Worm (Caenorhabditis elegans) whole organism, late embryonic: ENCODE measurements around the gene rab-3.
A peak's percentile ranks its signal among the peaks of the same experiment; 100 is the strongest.
"Not testable (repeated sequence)": the region's sequence is repeated elsewhere in the genome, so short reads cannot be mapped to it uniquely, and the experiment has no call there.

Source experiments
- C08G9.2 ChIP-seq: sonication (generic microtip); optimal IDR thresholded peaks from 2 replicates; lab custom pipeline; 2016; ENCODE audit warnings: mild to moderate bottlenecking, missing genetic modification characterization, moderate library complexity, missing compliant biosample characterization
- K09A11.1 ChIP-seq: sonication (generic microtip); optimal IDR thresholded peaks from 2 replicates; lab custom pipeline; 2017; ENCODE audit warnings: antibody characterized with exemption, mild to moderate bottlenecking, missing genetic modification characterization, missing compliant biosample characterization; ENCODE audit not compliant: insufficient read depth
- T23F11.4 ChIP-seq: fragments of 200-800 bp; sonication (Bioruptor generic); optimal IDR thresholded peaks from 2 replicates; lab custom pipeline; 2018; ENCODE audit warnings: mild to moderate bottlenecking, missing genetic modification characterization, missing compliant biosample characterization
- ahr-1 ChIP-seq: sonication (generic microtip); optimal IDR thresholded peaks from 2 replicates; lab custom pipeline; 2016; ENCODE audit warnings: missing genetic modification characterization, missing compliant biosample characterization
- ceh-19 ChIP-seq: fragments of 200-800 bp; sonication (Bioruptor generic); optimal IDR thresholded peaks from 2 replicates; lab custom pipeline; 2018; ENCODE audit warnings: mild to moderate bottlenecking, missing genetic modification characterization, missing compliant biosample characterization
- ceh-9 ChIP-seq: sonication (generic microtip); optimal IDR thresholded peaks from 2 replicates; lab custom pipeline; 2016; ENCODE audit warnings: mild to moderate bottlenecking, missing genetic modification characterization, inconsistent platforms, missing compliant biosample characterization
- elt-2 ChIP-seq: sonication (generic microtip); optimal IDR thresholded peaks from 2 replicates; lab custom pipeline; 2016; ENCODE audit warnings: missing genetic modification reagents, missing genetic modification characterization, missing compliant biosample characterization
- ets-4 ChIP-seq: sonication (generic microtip); optimal IDR thresholded peaks from 2 replicates; lab custom pipeline; 2016; ENCODE audit warnings: missing genetic modification characterization, missing compliant biosample characterization
- eyg-1 ChIP-seq: sonication (generic microtip); optimal IDR thresholded peaks from 2 replicates; lab custom pipeline; 2016; ENCODE audit warnings: missing genotype, missing genetic modification characterization, missing compliant biosample characterization
- hlh-15 ChIP-seq: sonication (generic microtip); optimal IDR thresholded peaks from 2 replicates; lab custom pipeline; 2016; ENCODE audit warnings: missing genetic modification characterization, missing compliant biosample characterization
- hlh-6 ChIP-seq: sonication (generic microtip); optimal IDR thresholded peaks from 2 replicates; lab custom pipeline; 2016; ENCODE audit warnings: missing genotype, missing genetic modification characterization, missing compliant biosample characterization
- hlh-8 ChIP-seq: sonication (generic microtip); optimal IDR thresholded peaks from 2 replicates; lab custom pipeline; 2016; ENCODE audit warnings: missing genotype, missing genetic modification characterization, missing compliant biosample characterization
- madf-2 ChIP-seq: sonication (generic microtip); optimal IDR thresholded peaks from 2 replicates; lab custom pipeline; 2017; ENCODE audit warnings: missing genetic modification characterization, missing compliant biosample characterization
- nfya-1 ChIP-seq: sonication (generic microtip); optimal IDR thresholded peaks from 2 replicates; lab custom pipeline; 2017; ENCODE audit warnings: missing genetic modification characterization, mild to moderate bottlenecking, missing compliant biosample characterization, antibody characterized with exemption, moderate library complexity
- pag-3 ChIP-seq: sonication (generic microtip); optimal IDR thresholded peaks from 2 replicates; lab custom pipeline; 2016; ENCODE audit warnings: missing compliant biosample characterization, missing genetic modification characterization, borderline replicate concordance
- pax-1 ChIP-seq: fragments of 150-350 bp; optimal IDR thresholded peaks from 2 replicates; lab custom pipeline; 2014; ENCODE audit warnings: missing biosample characterization, missing genetic modification characterization
- pha-4 ChIP-seq: fragments of 150-350 bp; optimal IDR thresholded peaks from 2 replicates; lab custom pipeline; 2018; ENCODE audit warnings: missing biosample characterization, missing genetic modification reagents, missing genetic modification characterization
- ref-2 ChIP-seq: sonication (generic microtip); optimal IDR thresholded peaks from 2 replicates; lab custom pipeline; 2016; ENCODE audit warnings: missing genetic modification characterization, missing compliant biosample characterization
- rnt-1 ChIP-seq: sonication (generic microtip); optimal IDR thresholded peaks from 2 replicates; lab custom pipeline; 2016; ENCODE audit warnings: missing genetic modification characterization, missing compliant biosample characterization
- sdc-2 ChIP-seq: sonication (generic microtip); optimal IDR thresholded peaks from 2 replicates; lab custom pipeline; 2016; ENCODE audit warnings: missing genotype, missing genetic modification characterization, missing compliant biosample characterization
- sox-4 ChIP-seq: sonication (generic microtip); optimal IDR thresholded peaks from 2 replicates; lab custom pipeline; 2017; ENCODE audit warnings: mild to moderate bottlenecking, missing genetic modification characterization, inconsistent platforms, missing compliant biosample characterization
- tbx-2 ChIP-seq: sonication (generic microtip); optimal IDR thresholded peaks from 2 replicates; lab custom pipeline; 2016; ENCODE audit warnings: missing genetic modification characterization, missing compliant biosample characterization
- tbx-7 ChIP-seq: sonication (generic microtip); optimal IDR thresholded peaks from 2 replicates; lab custom pipeline; 2016; ENCODE audit warnings: missing genotype, missing genetic modification characterization, missing compliant biosample characterization
- ttx-3 ChIP-seq: sonication (generic microtip); optimal IDR thresholded peaks from 2 replicates; lab custom pipeline; 2016; ENCODE audit warnings: missing genetic modification reagents, missing genetic modification characterization, missing compliant biosample characterization
- zip-5 ChIP-seq: sonication (generic microtip); optimal IDR thresholded peaks from 2 replicates; lab custom pipeline; 2016; ENCODE audit warnings: missing genetic modification characterization, missing compliant biosample characterization

rab-3 gene

DNA sequence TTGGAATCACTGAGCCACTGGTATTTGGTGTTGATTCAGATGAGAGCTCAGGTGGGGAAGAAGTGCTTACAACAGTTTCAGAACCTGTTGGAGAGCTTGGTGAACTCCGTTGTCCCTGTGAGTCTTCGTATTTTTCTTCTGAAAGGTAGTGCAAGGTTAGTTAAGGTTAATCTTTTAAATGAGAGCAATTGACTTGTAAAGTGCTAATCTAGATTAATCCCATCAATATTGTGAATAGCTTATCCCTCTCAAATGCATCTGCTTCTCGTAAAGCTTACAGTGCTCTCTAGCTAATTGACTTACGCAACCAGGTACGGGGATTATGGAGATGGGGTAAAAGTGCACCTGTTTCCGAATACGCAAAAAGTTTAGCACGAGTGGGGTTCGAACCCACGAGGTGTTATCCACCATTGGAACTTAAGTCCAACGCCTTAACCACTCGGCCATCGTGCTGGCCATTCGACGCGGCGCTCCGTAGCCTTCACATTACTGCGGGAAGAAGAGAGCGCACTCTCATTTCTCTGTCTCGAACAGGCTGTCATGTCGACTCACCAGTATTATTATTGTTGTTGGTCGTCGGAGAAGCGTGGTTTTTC lies 45.0 kb upstream of the rab-3 start (continued):
- TF ChIP-seq sox-4 (tag; lab: Kevin White, UChicago) (peak; percentile 56), ets-4 (no peak)

- TF ChIP-seq pax-1 (tag; lab: Kevin White, UChicago) = no peak
Measured at ce11 chrII:5768274-5768820, 40.7 kb upstream of the rab-3 start.

DNA sequence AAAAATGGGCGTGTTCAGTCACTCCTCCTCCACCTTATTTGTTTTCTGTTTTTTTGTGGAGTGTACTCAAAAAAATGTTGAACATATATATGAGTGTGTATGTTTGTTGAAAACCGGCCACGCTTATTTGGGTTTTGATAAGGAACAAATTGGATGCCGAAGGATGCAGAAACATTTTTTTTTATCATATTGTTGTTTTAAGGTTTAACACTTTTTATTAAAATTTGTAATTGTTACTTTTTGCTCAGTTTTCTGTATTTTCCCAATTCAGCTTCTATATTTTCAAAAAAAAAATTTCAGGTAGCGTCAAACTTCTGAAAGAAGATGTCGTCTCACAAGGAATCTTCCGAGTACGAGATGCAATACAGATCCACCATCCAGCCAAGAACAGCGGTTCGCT lies 37.7 kb upstream of the rab-3 start, which contains the start of gene ifb-1:
ifb-1 (plus strand) TSS at position 301 of the 400 bp plus-strand sequence.
- TF ChIP-seq hlh-6 (tag; lab: Kevin White, UChicago) = no peak
- TF ChIP-seq, all 69 proteins: peak for 0

ce11 chrII:5757656-5758055 lies 30.0 kb upstream of the rab-3 start, which contains the start of the genes F10C1.3 and F10C1.23:
TSS of gene F10C1.3 (minus strand) at chrII:5757756.
TSS of gene F10C1.23 (plus strand) at chrII:5758040.
- TF ChIP-seq tbx-2 (tag; lab: Kevin White, UChicago); pag-3 (tag; lab: Kevin White, UChicago); eyg-1: not testable (repeated sequence)

ce11 chrII:5754168-5754567 lies 26.5 kb upstream of the rab-3 start, which contains the start of gene F10C1.8:
TSS of gene F10C1.8 (plus strand) at chrII:5754468.
- TF ChIP-seq elt-2 (tag; lab: Kevin White, UChicago) (no peak), pha-4 (tag; lab: Kevin White, UChicago) (no peak), C08G9.2 (tag; lab: Kevin White, UChicago) (no peak), ceh-19 (GFP tag; lab: Kevin White, UChicago) (no peak), ets-4 (no peak), sox-4 (tag; lab: Kevin White, UChicago) (no peak), ref-2 (tag; lab: Kevin White, UChicago) (no peak), sdc-2 (tag; lab: Kevin White, UChicago) (no peak), nfya-1 (tag; lab: Kevin White, UChicago) (no peak), ceh-9 (tag; lab: Kevin White, UChicago) (no peak), tbx-7 (tag; lab: Kevin White, UChicago) (no peak), rnt-1 (tag; lab: Kevin White, UChicago) (no peak), ttx-3 (tag; lab: Kevin White, UChicago) (no peak), zip-5 (tag; lab: Kevin White, UChicago) (no peak)

ce11 chrII:5751353-5751752 lies 23.7 kb upstream of the rab-3 start:
- TF ChIP-seq hlh-8 (tag; lab: Kevin White, UChicago) (no peak), elt-2 (tag; lab: Kevin White, UChicago) (peak; percentile 83)

- TF ChIP-seq eyg-1 (no peak), hlh-8 (tag; lab: Kevin White, UChicago) (no peak), K09A11.1 (tag; lab: Kevin White, UChicago) (no peak), elt-2 (tag; lab: Kevin White, UChicago) (peak; percentile 92)
Measured at ce11 chrII:5749733-5750238, 22.1 kb upstream of the rab-3 start, which contains the start of gene ifb-2. TSS of gene ifb-2 (plus strand) at chrII:5750188.

DNA sequence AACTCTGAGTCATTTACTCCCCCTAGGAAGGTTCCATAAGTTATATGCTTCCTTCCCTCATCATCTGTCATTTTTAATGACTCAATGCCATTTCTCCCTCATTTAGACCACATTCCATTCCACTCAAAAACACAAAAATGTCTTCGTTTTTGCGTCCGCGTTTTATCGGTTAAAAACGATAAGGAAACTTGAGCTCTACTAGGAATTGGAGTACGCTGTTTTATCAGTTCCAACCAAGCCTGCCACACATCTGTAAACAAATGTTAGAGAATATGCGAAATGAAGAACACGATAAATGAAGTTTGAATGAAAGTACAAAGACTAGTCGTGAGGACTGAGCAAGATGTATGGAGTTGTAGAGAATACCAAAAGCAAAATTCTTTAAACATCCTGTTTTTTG lies 20.7 kb upstream of the rab-3 start:
- TF ChIP-seq elt-2 (tag; lab: Kevin White, UChicago) (peak; percentile 93), T23F11.4 (no peak), ahr-1 (tag; lab: Kevin White, UChicago) (no peak), hlh-15 (no peak), madf-2 (no peak)
